Fruit fly (Drosophila melanogaster) whole organism, wandering third instar larva: ENCODE measurements around the gene CG14731.

ENCODE experiments used
- Abd-B ChIP-seq: fragments of >200 bp; optimal IDR thresholded peaks from 2 replicates; lab custom pipeline; 2017; ENCODE audit warnings: missing biosample characterization, missing genetic modification characterization
- CG32264 ChIP-seq: fragments of 200-800 bp; sonication (Bioruptor generic); optimal IDR thresholded peaks from 2 replicates; lab custom pipeline; 2016; ENCODE audit warnings: missing biosample characterization, missing genetic modification characterization
- CG9705 ChIP-seq: fragments of 200-800 bp; sonication (Bioruptor generic); optimal IDR thresholded peaks from 2 replicates; lab custom pipeline; 2018; ENCODE audit warnings: missing biosample characterization, mild to moderate bottlenecking, missing genetic modification characterization
- CrebA ChIP-seq: fragments of 200-800 bp; sonication (Bioruptor generic); optimal IDR thresholded peaks from 2 replicates; lab custom pipeline; 2016; ENCODE audit warnings: missing biosample characterization, mild to moderate bottlenecking, missing genetic modification characterization, borderline replicate concordance
- Dfd ChIP-seq: fragments of >200 bp; optimal IDR thresholded peaks from 2 replicates; lab custom pipeline; 2017; ENCODE audit warnings: missing biosample characterization, missing genetic modification characterization
- Dif ChIP-seq: fragments of 200-275, 200-300 bp; sonication (Bioruptor generic); optimal IDR thresholded peaks from 2 replicates; lab custom pipeline; 2018; ENCODE audit warnings: missing biosample characterization, missing genetic modification characterization; ENCODE audit not compliant: partially characterized antibody
- GATAd ChIP-seq: sonication (Bioruptor generic); optimal IDR thresholded peaks from 2 replicates; lab custom pipeline; 2016; ENCODE audit warnings: missing biosample characterization, missing genetic modification characterization
- HLH106 ChIP-seq: fragments of 200-800 bp; optimal IDR thresholded peaks from 3 replicates; lab custom pipeline; 2019; ENCODE audit warnings: missing biosample characterization, mild to moderate bottlenecking, missing genetic modification characterization, moderate library complexity
- Hnf4 ChIP-seq: fragments of 200-800 bp; sonication (Bioruptor generic); optimal IDR thresholded peaks from 2 replicates; lab custom pipeline; 2016; ENCODE audit warnings: missing biosample characterization, mild to moderate bottlenecking, missing genetic modification characterization
- Hr78 ChIP-seq: fragments of >200 bp; optimal IDR thresholded peaks from 2 replicates; lab custom pipeline; 2017; ENCODE audit warnings: missing biosample characterization, missing genetic modification characterization
- Hr83 ChIP-seq: fragments of 200-300 bp; sonication (Bioruptor generic); optimal IDR thresholded peaks from 2 replicates; lab custom pipeline; 2016; ENCODE audit warnings: missing biosample characterization, mild to moderate bottlenecking, missing genetic modification characterization, moderate library complexity; ENCODE audit not compliant: poor library complexity, severe bottlenecking
- Jra ChIP-seq: sonication (Bioruptor generic); optimal IDR thresholded peaks from 2 replicates; lab custom pipeline; 2016; ENCODE audit warnings: missing biosample characterization, missing genetic modification characterization
- Mio ChIP-seq: sonication (Bioruptor generic); optimal IDR thresholded peaks from 2 replicates; lab custom pipeline; 2016; ENCODE audit warnings: missing biosample characterization, missing genetic modification characterization
- Myc ChIP-seq: fragments of >200 bp; optimal IDR thresholded peaks from 2 replicates; lab custom pipeline; 2017
- N ChIP-seq: fragments of >200 bp; optimal IDR thresholded peaks from 2 replicates; lab custom pipeline; 2018; ENCODE audit warnings: missing biosample characterization, missing external identifiers, missing genetic modification characterization
- OdsH ChIP-seq: fragments of 200-800 bp; sonication (Bioruptor generic); optimal IDR thresholded peaks from 2 replicates; lab custom pipeline; 2016; ENCODE audit warnings: missing biosample characterization, mild to moderate bottlenecking, missing genetic modification characterization
- Rel ChIP-seq, 2 experiments: fragments of 200-800 bp; sonication (Bioruptor generic) in 1 of 2; optimal IDR thresholded peaks; 2 replicates in 1 of 2; 3 replicates in 1 of 2; lab custom pipeline; 2016 to 2019; ENCODE audit warnings: mild to moderate bottlenecking in 2 of 2, missing biosample characterization in 2 of 2, missing genetic modification characterization in 2 of 2, moderate library complexity in 1 of 2
- Sp1 ChIP-seq: fragments of 200-800 bp; sonication (Bioruptor generic); optimal IDR thresholded peaks from 3 replicates; lab custom pipeline; 2019; ENCODE audit warnings: missing biosample characterization, mild to moderate bottlenecking, missing genetic modification characterization, moderate library complexity
- Vsx2 ChIP-seq: fragments of 200-300, 225-300 bp; sonication (Bioruptor generic); optimal IDR thresholded peaks from 2 replicates; lab custom pipeline; 2018; ENCODE audit warnings: missing biosample characterization, missing genetic modification characterization; ENCODE audit not compliant: partially characterized antibody
- br ChIP-seq: fragments of 200-800 bp; sonication (Bioruptor generic); optimal IDR thresholded peaks from 2 replicates; lab custom pipeline; 2016; ENCODE audit warnings: missing biosample characterization, missing genetic modification characterization
- brk ChIP-seq: fragments of 200-800 bp; sonication (Bioruptor generic); optimal IDR thresholded peaks from 2 replicates; lab custom pipeline; 2016; ENCODE audit warnings: missing biosample characterization, mild to moderate bottlenecking, missing genetic modification characterization
- dl ChIP-seq, 2 experiments: fragments of 175-275, 200-275 bp in 1 of 2; fragments of 200-275 bp in 1 of 2; sonication (Bioruptor generic); optimal IDR thresholded peaks; lab custom pipeline; 2018; ENCODE audit warnings: mild to moderate bottlenecking in 2 of 2, missing biosample characterization in 2 of 2, missing genetic modification characterization in 2 of 2, moderate library complexity in 2 of 2; ENCODE audit not compliant: partially characterized antibody in 2 of 2, insufficient read depth in 1 of 2
- dmrt93B ChIP-seq: fragments of 200-800 bp; sonication (Bioruptor generic); optimal IDR thresholded peaks from 2 replicates; lab custom pipeline; 2018; ENCODE audit warnings: missing biosample characterization, mild to moderate bottlenecking, missing genetic modification characterization
- dsf ChIP-seq: sonication (Bioruptor generic); optimal IDR thresholded peaks from 2 replicates; lab custom pipeline; 2016; ENCODE audit warnings: missing biosample characterization, missing genetic modification characterization, borderline replicate concordance
- ey ChIP-seq: fragments of 200-800 bp; sonication (Bioruptor generic); optimal IDR thresholded peaks from 2 replicates; lab custom pipeline; 2016; ENCODE audit warnings: missing biosample characterization, missing genetic modification characterization
- foxo ChIP-seq, 2 experiments: fragments of 200-800 bp; sonication (Bioruptor generic); optimal IDR thresholded peaks; 2 replicates in 1 of 2; 3 replicates in 1 of 2; lab custom pipeline; 2016 to 2017; ENCODE audit warnings: missing biosample characterization in 2 of 2, missing genetic modification characterization in 2 of 2
- fru ChIP-seq: fragments of 200-800 bp; sonication (Bioruptor generic); optimal IDR thresholded peaks from 3 replicates; lab custom pipeline; 2016; ENCODE audit warnings: missing biosample characterization, mild to moderate bottlenecking, missing genetic modification characterization
- h ChIP-seq: fragments of 200-800 bp; sonication (Bioruptor generic); optimal IDR thresholded peaks from 3 replicates; lab custom pipeline; 2016; ENCODE audit warnings: missing biosample characterization, mild to moderate bottlenecking, missing genetic modification characterization
- jim ChIP-seq: fragments of 175-275, 200-325 bp; sonication (Bioruptor generic); optimal IDR thresholded peaks from 2 replicates; lab custom pipeline; 2016; ENCODE audit warnings: missing biosample characterization, mild to moderate bottlenecking, missing genetic modification characterization
- lola ChIP-seq: fragments of >200 bp; optimal IDR thresholded peaks from 2 replicates; lab custom pipeline; 2017; ENCODE audit warnings: missing biosample characterization, missing genetic modification characterization
- pan ChIP-seq: fragments of >200 bp; optimal IDR thresholded peaks from 2 replicates; lab custom pipeline; 2017
- psq ChIP-seq: fragments of 200-800 bp; sonication (Bioruptor generic); optimal IDR thresholded peaks from 3 replicates; lab custom pipeline; 2017; ENCODE audit warnings: missing biosample characterization, mild to moderate bottlenecking, missing genetic modification characterization, moderate library complexity
- rgr ChIP-seq: fragments of 200-800 bp; sonication (Bioruptor generic); optimal IDR thresholded peaks from 3 replicates; lab custom pipeline; 2016; ENCODE audit warnings: missing biosample characterization, mild to moderate bottlenecking, missing genetic modification characterization
- sage ChIP-seq: fragments of 200-800 bp; sonication (Bioruptor generic); optimal IDR thresholded peaks from 2 replicates; lab custom pipeline; 2016; ENCODE audit warnings: missing biosample characterization, mild to moderate bottlenecking, missing genetic modification characterization
- sv ChIP-seq: fragments of 200-800 bp; sonication (Bioruptor generic); optimal IDR thresholded peaks from 3 replicates; lab custom pipeline; 2016; ENCODE audit warnings: missing biosample characterization, missing genetic modification characterization
- tai ChIP-seq: sonication (Bioruptor generic); optimal IDR thresholded peaks from 2 replicates; lab custom pipeline; 2016; ENCODE audit warnings: missing biosample characterization, missing genetic modification characterization
- woc ChIP-seq: sonication (Bioruptor generic); optimal IDR thresholded peaks from 2 replicates; lab custom pipeline; 2016; ENCODE audit warnings: missing biosample characterization, mild to moderate bottlenecking, missing genetic modification characterization

CG14731 gene

DNA sequence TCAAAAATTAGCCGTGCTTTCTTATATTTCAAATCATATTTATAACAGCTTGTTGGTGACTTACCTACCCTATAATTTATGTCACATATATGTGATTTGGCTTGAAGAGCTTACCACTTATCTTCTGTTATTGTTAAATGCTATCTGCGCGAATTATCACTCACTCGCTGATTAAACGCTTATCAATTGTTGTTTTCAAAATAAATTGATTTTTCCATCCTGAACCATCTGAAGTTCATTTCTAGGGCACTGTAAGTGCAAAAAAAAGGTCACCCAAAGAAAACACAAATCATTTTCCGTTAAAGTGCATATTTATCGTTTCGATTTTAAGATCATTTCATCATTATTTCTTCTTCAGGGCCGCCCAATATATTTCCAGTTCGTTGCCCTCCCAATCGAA, 47.2 kb downstream of the CG14731 start:
- TF ChIP-seq CrebA (GFP tag; lab: Kevin White, UChicago) (no peak), Dif (GFP tag; lab: Kevin White, UChicago) (no peak), CG9705 (no peak), HLH106 (tag; lab: Kevin White, UChicago) (no peak), GATAd (GFP tag; lab: Kevin White, UChicago) (no peak), OdsH (GFP tag; lab: Kevin White, UChicago) (no peak), N (GFP tag; lab: Kevin White, UChicago) (no peak), Hnf4 (GFP tag; lab: Kevin White, UChicago) (no peak), pan (no peak)

DNA sequence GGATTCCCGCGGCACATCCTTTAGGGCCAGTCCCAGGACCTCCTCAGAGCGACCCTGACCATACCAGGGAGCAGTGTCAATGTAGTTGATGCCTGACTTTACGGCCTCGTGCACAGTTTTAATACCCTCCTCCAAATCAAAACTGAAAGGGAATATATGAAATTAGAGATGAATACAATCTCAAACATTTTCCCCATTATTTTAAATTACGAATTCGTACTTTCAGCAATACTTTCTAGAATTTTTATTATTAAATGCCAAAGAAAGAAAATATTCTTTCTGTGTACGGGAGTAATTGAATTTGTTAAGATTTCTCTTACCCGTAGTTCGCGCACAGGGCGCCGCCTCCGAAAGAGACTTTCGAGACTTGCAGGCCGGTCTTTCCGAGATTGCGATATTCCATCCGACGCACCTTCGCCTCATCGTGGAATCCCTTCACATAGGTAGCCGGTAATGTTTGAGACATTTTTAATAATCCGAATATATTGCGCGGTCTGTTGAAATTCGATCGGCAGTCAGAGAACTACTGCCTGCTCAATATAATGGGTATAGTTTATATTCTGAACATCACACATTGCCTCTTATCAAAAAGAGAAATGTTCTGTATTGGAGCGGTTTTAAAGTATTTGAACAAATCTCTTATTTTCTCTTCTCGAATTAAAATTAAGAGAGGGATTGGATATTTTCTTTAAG, 49.0 kb downstream of the CG14731 start, which contains the start of gene CG18547:
TSS of gene CG18547 (minus strand) at position 512 of the 693 bp plus-strand sequence.
- TF ChIP-seq foxo (GFP tag; optimal IDR thresholded peaks at IDR 0.05; lab: Kevin White, UChicago) (peak in 1 of 2 experiments; percentile 69), pan (no peak), Hnf4 (GFP tag; lab: Kevin White, UChicago) (peak; percentile 31), Dif (GFP tag; lab: Kevin White, UChicago) (peak; percentile 10), HLH106 (tag; lab: Kevin White, UChicago) (peak; percentile 56), dsf (GFP tag; lab: Kevin White, UChicago) (no peak), Myc (lab: Kevin White, UChicago) (no peak), sage (GFP tag; lab: Kevin White, UChicago) (no peak), lola (GFP tag; lab: Kevin White, UChicago) (no peak), br (GFP tag; lab: Kevin White, UChicago) (peak; percentile 31), CG32264 (GFP tag; lab: Kevin White, UChicago) (no peak), jim (GFP tag; lab: Kevin White, UChicago) (no peak), h (GFP tag; lab: Kevin White, UChicago) (peak; percentile 65), Hr83 (GFP tag; lab: Kevin White, UChicago) (no peak), rgr (GFP tag; lab: Kevin White, UChicago) (peak; percentile 64), Vsx2 (GFP tag; lab: Kevin White, UChicago) (no peak), brk (no peak), CrebA (GFP tag; lab: Kevin White, UChicago) (no peak), GATAd (GFP tag; lab: Kevin White, UChicago) (no peak), Abd-B (GFP tag; lab: Kevin White, UChicago) (no peak), woc (peak; percentile 25), dmrt93B (GFP tag; lab: Kevin White, UChicago) (no peak), Sp1 (GFP tag; lab: Kevin White, UChicago) (peak; percentile 33), Mio (GFP tag; lab: Kevin White, UChicago) (no peak), dl (GFP tag; optimal IDR thresholded peaks at IDR 0.05; lab: Kevin White, UChicago; ENCODE audit: insufficient read depth in 1 of 2, partially characterized antibody in 2 of 2) (peak in 1 of 2 experiments; percentile 1), CG9705 (no peak), psq (peak; percentile 29), Hr78 (GFP tag; lab: Kevin White, UChicago) (no peak), Rel (GFP tag; optimal IDR thresholded peaks at IDR 0.05; lab: Kevin White, UChicago) (no peak), Rel (tag; optimal IDR thresholded peaks at IDR 0.05; lab: Kevin White, UChicago) (no peak), OdsH (GFP tag; lab: Kevin White, UChicago) (peak; percentile 56), Jra (no peak), ey (peak; percentile 41), Dfd (GFP tag; lab: Kevin White, UChicago) (no peak), tai (GFP tag; lab: Kevin White, UChicago) (no peak), sv (GFP tag; lab: Kevin White, UChicago) (no peak), fru (peak; percentile 66)
